Worm (Caenorhabditis elegans) whole organism, midembryonic: ENCODE results near the gene chil-5.

Experiments
- T22C8.4 ChIP-seq: fragments of 200-800 bp; sonication (Bioruptor generic); IDR thresholded peaks from 2 replicates; pipeline ENCODE4 v1.3.6; 2022; ENCODE audit warnings: missing genetic modification characterization, missing compliant biosample characterization
- cog-1 ChIP-seq: sonication (generic microtip); optimal IDR thresholded peaks from 2 replicates; lab custom pipeline; 2016; ENCODE audit warnings: missing genetic modification characterization, missing compliant biosample characterization
- flt-1 ChIP-seq: fragments of 200-800 bp; sonication (Bioruptor generic); IDR thresholded peaks from 2 replicates; pipeline ENCODE4 v1.3.6; 2022; ENCODE audit warnings: missing genetic modification characterization, missing compliant biosample characterization
- klf-2 ChIP-seq: fragments of 200-800 bp; sonication (Bioruptor generic); conservative IDR thresholded peaks from 2 replicates; pipeline ENCODE4 v1.3.6; 2022; ENCODE audit warnings: missing genetic modification reagents, missing genetic modification characterization, missing compliant biosample characterization
- med-1 ChIP-seq: sonication (generic microtip); optimal IDR thresholded peaks from 2 replicates; lab custom pipeline; 2017; ENCODE audit warnings: missing genetic modification characterization, mild to moderate bottlenecking, missing compliant biosample characterization, antibody characterized with exemption, missing genetic modification reagents; ENCODE audit not compliant: insufficient read depth
- ref-1 ChIP-seq: fragments of 200-800 bp; sonication (Bioruptor generic); conservative IDR thresholded peaks from 2 replicates; pipeline ENCODE4 v1.3.6; 2022; ENCODE audit warnings: missing genetic modification reagents, missing genetic modification characterization, missing compliant biosample characterization
- tab-1 ChIP-seq: fragments of 200-800 bp; sonication (Bioruptor generic); IDR thresholded peaks from 2 replicates; pipeline ENCODE4 v1.3.6; 2022; ENCODE audit warnings: missing genetic modification characterization, missing compliant biosample characterization
- ztf-23 ChIP-seq: fragments of 200-800 bp; sonication (Bioruptor generic); IDR thresholded peaks from 2 replicates; pipeline ENCODE4 v1.3.6; 2022; ENCODE audit warnings: missing genetic modification reagents, missing genetic modification characterization, missing compliant biosample characterization
- ztf-29 ChIP-seq: fragments of 200-800 bp; sonication (Bioruptor generic); IDR thresholded peaks from 2 replicates; pipeline ENCODE4 v1.3.6; 2022; ENCODE audit warnings: missing genetic modification reagents, missing genetic modification characterization, missing compliant biosample characterization

DNA sequence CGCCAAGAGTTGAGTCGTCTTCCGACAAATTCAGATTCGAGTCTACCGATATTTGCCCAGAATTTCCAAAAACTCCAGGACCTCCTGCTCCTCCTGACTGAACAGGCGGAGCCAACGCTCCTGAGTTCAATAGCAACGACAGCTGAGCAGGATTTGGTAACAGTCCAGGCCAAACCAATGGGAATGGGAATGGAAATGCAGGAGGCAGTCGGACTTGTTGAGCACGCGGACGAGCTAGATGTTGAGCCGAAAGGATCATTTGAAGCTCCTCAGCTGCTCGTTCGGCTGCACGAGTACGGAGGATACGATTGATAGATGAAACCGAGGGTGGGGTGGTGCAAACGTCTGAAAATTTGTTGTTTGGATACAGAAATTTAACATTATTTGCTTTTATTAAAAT lies 32.5 kb downstream of the chil-5 start:
- no peak for TF ChIP-seq flt-1 (GFP tag; lab: Robert Waterston, UW)
- no peak for TF ChIP-seq ztf-23 (GFP tag; lab: Robert Waterston, UW)
- TF ChIP-seq T22C8.4 (GFP tag; lab: Robert Waterston, UW): no peak
- TF ChIP-seq ztf-29 (GFP tag; lab: Robert Waterston, UW): no peak
- no peak for TF ChIP-seq med-1 (GFP tag; lab: Kevin White, UChicago)
- TF ChIP-seq ref-1 (GFP tag; lab: Robert Waterston, UW): no peak
- no peak for TF ChIP-seq cog-1 (tag; lab: Kevin White, UChicago)
- TF ChIP-seq tab-1 (GFP tag; lab: Robert Waterston, UW): no peak
- no peak for TF ChIP-seq klf-2 (GFP tag; lab: Robert Waterston, UW)
